Fruit fly (Drosophila melanogaster) S2 (cell line): ENCODE data around the gene ru.

Experiments
- CG8478 ChIP-seq: fragments of >200 bp; optimal IDR thresholded peaks from 2 replicates; lab custom pipeline; 2018
- CTCF ChIP-seq, 2 experiments: fragments of >200 bp; optimal IDR thresholded peaks; 2 replicates each; lab custom pipeline; 2018

DNA sequence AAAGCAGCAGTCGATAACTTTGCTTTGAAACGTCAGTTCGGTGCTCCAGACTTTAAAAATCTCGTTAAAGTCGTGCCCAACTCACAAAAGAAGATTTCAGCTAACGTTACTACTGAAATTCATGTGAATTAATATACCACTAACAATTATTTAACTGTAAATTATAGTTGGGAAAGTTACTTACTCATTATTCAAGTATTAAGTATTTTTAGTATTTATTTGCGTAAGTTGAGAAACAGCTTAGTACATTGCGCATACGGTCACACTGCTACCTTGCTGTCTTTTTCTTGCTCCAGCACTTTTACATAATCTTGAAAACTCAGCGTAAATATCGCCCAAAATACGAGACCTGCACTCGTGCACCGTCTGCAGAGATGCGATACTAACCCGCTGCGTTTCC, 40.7 kb upstream of the ru start, which contains the start of gene ND-ACP:
- no peak for TF ChIP-seq CTCF (optimal IDR thresholded peaks at IDR 0.05; lab: Kevin White, UChicago)
- TF ChIP-seq CG8478 (lab: Kevin White, UChicago) = no peak
